Worm (Caenorhabditis elegans) whole organism, midembryonic: ENCODE data around the gene srlf-19.

Experiments used
- T22C8.4 ChIP-seq: fragments of 200-800 bp; sonication (Bioruptor generic); IDR thresholded peaks from 2 replicates; pipeline ENCODE4 v1.3.6; 2022; ENCODE audit warnings: missing genetic modification characterization, missing compliant biosample characterization
- cog-1 ChIP-seq: sonication (generic microtip); optimal IDR thresholded peaks from 2 replicates; lab custom pipeline; 2016; ENCODE audit warnings: missing genetic modification characterization, missing compliant biosample characterization
- flt-1 ChIP-seq: fragments of 200-800 bp; sonication (Bioruptor generic); IDR thresholded peaks from 2 replicates; pipeline ENCODE4 v1.3.6; 2022; ENCODE audit warnings: missing genetic modification characterization, missing compliant biosample characterization
- klf-2 ChIP-seq: fragments of 200-800 bp; sonication (Bioruptor generic); conservative IDR thresholded peaks from 2 replicates; pipeline ENCODE4 v1.3.6; 2022; ENCODE audit warnings: missing genetic modification reagents, missing genetic modification characterization, missing compliant biosample characterization
- med-1 ChIP-seq: sonication (generic microtip); optimal IDR thresholded peaks from 2 replicates; lab custom pipeline; 2017; ENCODE audit warnings: missing genetic modification characterization, mild to moderate bottlenecking, missing compliant biosample characterization, antibody characterized with exemption, missing genetic modification reagents; ENCODE audit not compliant: insufficient read depth
- ref-1 ChIP-seq: fragments of 200-800 bp; sonication (Bioruptor generic); conservative IDR thresholded peaks from 2 replicates; pipeline ENCODE4 v1.3.6; 2022; ENCODE audit warnings: missing genetic modification reagents, missing genetic modification characterization, missing compliant biosample characterization
- tab-1 ChIP-seq: fragments of 200-800 bp; sonication (Bioruptor generic); IDR thresholded peaks from 2 replicates; pipeline ENCODE4 v1.3.6; 2022; ENCODE audit warnings: missing genetic modification characterization, missing compliant biosample characterization
- ztf-23 ChIP-seq: fragments of 200-800 bp; sonication (Bioruptor generic); IDR thresholded peaks from 2 replicates; pipeline ENCODE4 v1.3.6; 2022; ENCODE audit warnings: missing genetic modification reagents, missing genetic modification characterization, missing compliant biosample characterization
- ztf-29 ChIP-seq: fragments of 200-800 bp; sonication (Bioruptor generic); IDR thresholded peaks from 2 replicates; pipeline ENCODE4 v1.3.6; 2022; ENCODE audit warnings: missing genetic modification reagents, missing genetic modification characterization, missing compliant biosample characterization

The srlf-19 gene

ce11 chrV:505191-505590, at the start of gene srlf-19:
srlf-19 (plus strand) TSS chrV:505491.
- no peak for TF ChIP-seq ref-1 (GFP tag; lab: Robert Waterston, UW)
- no peak for TF ChIP-seq med-1 (GFP tag; lab: Kevin White, UChicago)
- no peak for TF ChIP-seq cog-1 (tag; lab: Kevin White, UChicago)
- no peak for TF ChIP-seq T22C8.4 (GFP tag; lab: Robert Waterston, UW)
- no peak for TF ChIP-seq klf-2 (GFP tag; lab: Robert Waterston, UW)
- TF ChIP-seq ztf-23 (GFP tag; lab: Robert Waterston, UW), result no peak
- no peak for TF ChIP-seq ztf-29
- no peak for TF ChIP-seq tab-1 (GFP tag; lab: Robert Waterston, UW)
- no peak for TF ChIP-seq flt-1 (GFP tag; lab: Robert Waterston, UW)

DNA sequence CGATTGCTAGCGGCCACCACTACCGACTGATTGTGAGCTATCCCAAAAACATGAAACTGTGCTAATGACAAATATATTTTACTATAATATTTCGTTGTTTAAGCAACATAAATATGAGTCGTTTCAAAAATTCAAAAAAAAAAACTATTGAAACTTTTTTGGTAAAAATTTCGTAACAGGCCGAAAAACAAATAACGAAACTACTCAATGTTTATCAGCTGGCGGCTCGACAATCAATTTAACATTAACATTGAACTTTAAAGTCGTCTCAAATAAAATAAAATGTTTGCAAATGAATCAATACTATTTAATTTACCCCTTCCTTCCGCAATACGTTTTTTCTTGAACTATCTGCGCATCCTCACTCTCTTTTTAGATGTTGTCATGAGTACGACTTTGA, 47.5 kb upstream of the srlf-19 start:
- TF ChIP-seq ztf-23 (GFP tag; lab: Robert Waterston, UW) (no peak), tab-1 (GFP tag; lab: Robert Waterston, UW) (no peak), med-1 (GFP tag; lab: Kevin White, UChicago) (no peak), T22C8.4 (GFP tag; lab: Robert Waterston, UW) (no peak), cog-1 (tag; lab: Kevin White, UChicago) (no peak), klf-2 (GFP tag; lab: Robert Waterston, UW) (no peak), flt-1 (GFP tag; lab: Robert Waterston, UW) (no peak)

ce11 chrV:459464-459863, 45.8 kb upstream of the srlf-19 start, which contains the start of gene nhr-203:
nhr-203 (plus strand) TSS chrV:459795.
- no peak for TF ChIP-seq klf-2 (GFP tag; lab: Robert Waterston, UW)
- no peak for TF ChIP-seq cog-1 (tag; lab: Kevin White, UChicago)

DNA sequence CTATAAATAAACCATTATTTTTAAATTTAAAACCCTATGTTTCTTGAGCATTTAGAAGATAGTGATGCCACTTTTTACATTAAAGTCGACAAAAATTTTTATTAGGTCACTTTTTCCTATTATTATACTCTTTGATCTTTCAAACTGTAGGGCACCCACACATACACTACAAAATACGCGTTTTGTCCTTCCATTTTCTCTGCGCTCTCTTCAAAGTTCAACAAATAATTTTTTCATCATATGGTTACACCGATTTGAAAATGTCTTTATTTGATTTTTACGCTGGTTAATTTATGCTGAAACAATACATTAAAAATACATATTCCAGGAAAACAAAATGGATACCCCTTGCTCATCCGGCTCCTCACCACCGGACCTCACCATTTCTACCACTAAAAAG, 43.0 kb upstream of the srlf-19 start, which contains the start of gene nhr-202:
TSS of gene nhr-202 (plus strand) at position 326 of the 400 bp plus-strand sequence.
- no peak for TF ChIP-seq tab-1 (GFP tag; lab: Robert Waterston, UW)
- no peak for TF ChIP-seq T22C8.4 (GFP tag; lab: Robert Waterston, UW)
- no peak for TF ChIP-seq klf-2 (GFP tag; lab: Robert Waterston, UW)
- no peak for TF ChIP-seq ztf-23 (GFP tag; lab: Robert Waterston, UW)
- TF ChIP-seq flt-1 (GFP tag; lab: Robert Waterston, UW), result no peak
- TF ChIP-seq cog-1 (tag; lab: Kevin White, UChicago), result no peak
- TF ChIP-seq med-1 (GFP tag; lab: Kevin White, UChicago), result no peak
- no peak for TF ChIP-seq ref-1 (GFP tag; lab: Robert Waterston, UW)

ce11 chrV:464800-465199, 40.5 kb upstream of the srlf-19 start, which contains the start of gene nhr-201:
nhr-201 (plus strand) TSS chrV:464828.
- TF ChIP-seq med-1 (GFP tag; lab: Kevin White, UChicago) (no peak), ztf-23 (GFP tag; lab: Robert Waterston, UW) (no peak), cog-1 (tag; lab: Kevin White, UChicago) (no peak), tab-1 (GFP tag; lab: Robert Waterston, UW) (no peak), ztf-29 (no peak)

DNA sequence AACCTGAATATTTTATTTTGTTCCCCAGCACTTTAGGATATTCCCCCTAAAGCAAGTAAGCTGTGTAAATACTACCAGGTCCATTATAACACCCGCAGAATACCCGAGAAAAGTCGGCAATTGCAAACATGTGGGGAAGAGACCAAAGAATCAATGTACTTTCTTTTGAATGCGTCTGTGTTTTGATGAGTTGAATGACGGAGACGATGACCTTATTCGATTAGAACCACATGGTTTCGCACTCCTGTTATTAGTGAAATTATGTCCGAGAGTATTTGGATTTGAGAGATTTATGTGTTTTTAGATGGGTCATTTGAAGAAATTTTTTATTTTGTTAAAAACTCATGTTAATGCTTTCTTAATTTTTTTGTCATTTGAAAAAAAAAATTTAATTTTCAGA, 39.9 kb upstream of the srlf-19 start:
- TF ChIP-seq klf-2 (GFP tag; lab: Robert Waterston, UW) (no peak), ztf-23 (GFP tag; lab: Robert Waterston, UW) (no peak), flt-1 (GFP tag; lab: Robert Waterston, UW) (no peak), tab-1 (GFP tag; lab: Robert Waterston, UW) (no peak), ref-1 (GFP tag; lab: Robert Waterston, UW) (no peak), cog-1 (tag; lab: Kevin White, UChicago) (no peak), ztf-29 (no peak), med-1 (GFP tag; lab: Kevin White, UChicago) (no peak)

- TF ChIP-seq tab-1 (GFP tag; lab: Robert Waterston, UW) (no peak), ztf-23 (GFP tag; lab: Robert Waterston, UW) (no peak), klf-2 (GFP tag; lab: Robert Waterston, UW) (no peak), flt-1 (GFP tag; lab: Robert Waterston, UW) (no peak), med-1 (GFP tag; lab: Kevin White, UChicago) (no peak), ztf-29 (no peak), ref-1 (GFP tag; lab: Robert Waterston, UW) (no peak), cog-1 (tag; lab: Kevin White, UChicago) (no peak), T22C8.4 (GFP tag; lab: Robert Waterston, UW) (no peak)
Observed at ce11 chrV:467507-467906, 37.8 kb upstream of the srlf-19 start.

ce11 chrV:468460-468859, 36.8 kb upstream of the srlf-19 start, which contains the start of gene srbc-57:
srbc-57 (minus strand) TSS chrV:468560.
- TF ChIP-seq ref-1 (GFP tag; lab: Robert Waterston, UW), result no peak
- no peak for TF ChIP-seq ztf-29
- no peak for TF ChIP-seq flt-1 (GFP tag; lab: Robert Waterston, UW)
- no peak for TF ChIP-seq klf-2 (GFP tag; lab: Robert Waterston, UW)
- no peak for TF ChIP-seq med-1 (GFP tag; lab: Kevin White, UChicago)
- TF ChIP-seq ztf-23 (GFP tag; lab: Robert Waterston, UW), result no peak
- no peak for TF ChIP-seq tab-1 (GFP tag; lab: Robert Waterston, UW)
- no peak for TF ChIP-seq T22C8.4 (GFP tag; lab: Robert Waterston, UW)
- no peak for TF ChIP-seq cog-1 (tag; lab: Kevin White, UChicago)

- TF ChIP-seq tab-1 (GFP tag; lab: Robert Waterston, UW) (no peak), ztf-23 (GFP tag; lab: Robert Waterston, UW) (no peak), klf-2 (GFP tag; lab: Robert Waterston, UW) (no peak), T22C8.4 (GFP tag; lab: Robert Waterston, UW) (no peak), flt-1 (GFP tag; lab: Robert Waterston, UW) (no peak), cog-1 (tag; lab: Kevin White, UChicago) (no peak)
Observed at ce11 chrV:472589-472988, 32.7 kb upstream of the srlf-19 start, which contains the start of gene srt-31. srt-31 (plus strand) TSS chrV:472889.
